Fruit fly (Drosophila melanogaster): ENCODE results near the gene Cpr67B.

Gene Cpr67B

DNA sequence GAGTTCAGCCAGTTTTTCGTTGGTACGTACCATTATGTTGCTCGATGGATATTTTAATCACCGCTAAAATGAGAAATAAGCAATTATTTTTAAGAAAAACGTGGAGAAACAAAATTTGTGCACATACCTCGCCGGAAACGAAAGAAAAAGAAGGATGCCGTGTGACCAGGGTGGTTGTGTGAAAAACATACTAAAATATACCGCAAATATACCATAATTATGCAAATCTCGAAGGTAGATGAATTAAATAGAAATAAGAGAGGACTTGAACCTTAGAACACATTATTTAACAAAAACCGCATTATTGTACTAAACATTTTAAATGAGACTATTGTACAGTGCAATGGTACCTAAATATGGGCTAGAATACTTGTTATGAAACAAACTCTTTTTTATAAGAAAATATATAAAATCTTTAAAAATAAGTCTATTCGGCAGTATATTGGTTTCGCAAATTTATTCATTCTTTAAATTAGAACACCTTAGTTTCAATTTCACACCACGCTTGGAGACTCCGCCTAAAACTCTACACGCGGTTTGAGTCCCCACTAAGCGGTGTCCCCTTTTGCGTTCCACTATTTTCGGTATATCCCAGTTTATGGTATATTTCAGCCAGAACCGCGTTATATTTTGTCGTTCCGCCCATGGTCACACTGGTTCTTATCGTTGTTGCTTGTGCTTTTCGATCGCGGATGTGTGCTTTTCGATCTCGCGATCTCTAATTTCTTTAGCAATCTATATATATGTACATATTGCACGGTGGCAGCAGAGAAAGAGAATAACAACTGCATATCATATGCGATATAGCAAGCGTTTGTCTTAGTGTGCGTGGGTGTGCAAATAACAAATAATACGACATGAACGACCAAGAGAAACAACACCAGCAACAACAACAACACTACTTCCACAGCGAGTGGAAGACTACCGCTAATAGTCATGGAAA is 25.3 kb downstream of the Cpr67B start, which contains the start of the genes RpS17 and MTF-1 (continued):
- TF ChIP-seq CG7928 (GFP tag; optimal IDR thresholded peaks at IDR 0.05), result no peak
- peak; percentile 28 for TF ChIP-seq CG13894 (tag; optimal IDR thresholded peaks at IDR 0.05)
- peak; percentile 22 for TF ChIP-seq kni (GFP tag; optimal IDR thresholded peaks at IDR 0.05)
- TF ChIP-seq sens (GFP tag), result peak; percentile 88
- TF ChIP-seq bbx (GFP tag; IDR thresholded peaks at IDR 0.05; ENCODE audit: partially characterized antibody), result no peak
- peak; percentile 57 for TF ChIP-seq Camta (GFP tag; optimal IDR thresholded peaks at IDR 0.05)
- TF ChIP-seq CG8765 (GFP tag; IDR thresholded peaks at IDR 0.05), result no peak
- TF ChIP-seq CG8290 (GFP tag; optimal IDR thresholded peaks at IDR 0.05), result peak; percentile 0
- peak in 1 of 2 experiments; percentile 53 for TF ChIP-seq CG8290 (tag; optimal IDR thresholded peaks at IDR 0.05)
- peak; percentile 63 for TF ChIP-seq Hsf (GFP tag; optimal IDR thresholded peaks at IDR 0.05)
- peak; percentile 40 for TF ChIP-seq ac (GFP tag; optimal IDR thresholded peaks at IDR 0.05)
- TF ChIP-seq CG8944 (GFP tag; optimal IDR thresholded peaks at IDR 0.05), result no peak
- peak; percentile 79 for TF ChIP-seq CG9727 (GFP tag; optimal IDR thresholded peaks at IDR 0.05)
- TF ChIP-seq CG8359 (GFP tag; optimal IDR thresholded peaks at IDR 0.05; ENCODE audit: borderline replicate concordance), result no peak
- TF ChIP-seq CG2120 (GFP tag; optimal IDR thresholded peaks at IDR 0.05), result peak; percentile 15
- peak; percentile 21 for TF ChIP-seq fd64A (GFP tag; optimal IDR thresholded peaks at IDR 0.05)
- TF ChIP-seq Opbp (GFP tag; IDR thresholded peaks at IDR 0.05; ENCODE audit: partially characterized antibody), result no peak
- TF ChIP-seq CG9215 (GFP tag; IDR thresholded peaks at IDR 0.05), result no peak
- TF ChIP-seq H2.0 (GFP tag; IDR thresholded peaks at IDR 0.05), result no peak
- peak; percentile 70 for TF ChIP-seq Rfx (GFP tag; IDR thresholded peaks at IDR 0.05)
- peak; percentile 60 for TF ChIP-seq unpg (GFP tag; optimal IDR thresholded peaks at IDR 0.05)
- no peak for TF ChIP-seq Gug (GFP tag; IDR thresholded peaks at IDR 0.05)
- no peak for TF ChIP-seq unc-4 (GFP tag; IDR thresholded peaks at IDR 0.05; ENCODE audit: partially characterized antibody)
- TF ChIP-seq schlank (tag; optimal IDR thresholded peaks at IDR 0.05), result peak; percentile 46
- peak; percentile 51 for TF ChIP-seq Vsx1 (GFP tag; optimal IDR thresholded peaks at IDR 0.05)
- TF ChIP-seq zen2 (GFP tag; IDR thresholded peaks at IDR 0.05; ENCODE audit: partially characterized antibody), result no peak
- TF ChIP-seq CG12769 (tag; optimal IDR thresholded peaks at IDR 0.05), result peak; percentile 55
- peak in 1 of 2 experiments; percentile 73 for TF ChIP-seq Eip74EF (GFP tag; optimal IDR thresholded peaks at IDR 0.05)
- peak; percentile 25 for TF ChIP-seq CG12942 (GFP tag; optimal IDR thresholded peaks at IDR 0.05)
- TF ChIP-seq CG8924 (tag; optimal IDR thresholded peaks at IDR 0.05), result peak; percentile 16
- no peak for TF ChIP-seq CG9817 (tag; optimal IDR thresholded peaks at IDR 0.05)
- peak; percentile 85 for TF ChIP-seq CG9797 (GFP tag; optimal IDR thresholded peaks at IDR 0.05)
- TF ChIP-seq CG17802 (tag; optimal IDR thresholded peaks at IDR 0.05), result no peak
- TF ChIP-seq ERR (GFP tag; optimal IDR thresholded peaks at IDR 0.05), result no peak
- TF ChIP-seq Mrtf (GFP tag; IDR thresholded peaks at IDR 0.05), result no peak
- TF ChIP-seq CG10979 (tag; optimal IDR thresholded peaks at IDR 0.05), result no peak
- peak; percentile 9 for TF ChIP-seq CG30403 (GFP tag; optimal IDR thresholded peaks at IDR 0.05)
- peak; percentile 94 for TF ChIP-seq gfzf (GFP tag; optimal IDR thresholded peaks at IDR 0.05)
- peak; percentile 22 for TF ChIP-seq CG10543 (GFP tag; optimal IDR thresholded peaks at IDR 0.05)
- peak; percentile 44 for TF ChIP-seq dmrt11E (tag; optimal IDR thresholded peaks at IDR 0.05)
- TF ChIP-seq Bgb (GFP tag; IDR thresholded peaks at IDR 0.05; ENCODE audit: partially characterized antibody), result no peak
- TF ChIP-seq Rx (GFP tag; IDR thresholded peaks at IDR 0.05), result 0 out of 2 replicates have a peak, but pooled peaks have one; percentile 22
- no peak for TF ChIP-seq C15 (GFP tag; IDR thresholded peaks at IDR 0.05)
- no peak for TF ChIP-seq prd (optimal IDR thresholded peaks at IDR 0.05)
- no peak for TF ChIP-seq prd (GFP tag; IDR thresholded peaks at IDR 0.05)
- TF ChIP-seq CG6791 (GFP tag; IDR thresholded peaks at IDR 0.05; ENCODE audit: partially characterized antibody), result no peak
- no peak for TF ChIP-seq z (GFP tag; IDR thresholded peaks at IDR 0.05)
- TF ChIP-seq CG2129 (GFP tag; IDR thresholded peaks at IDR 0.05; ENCODE audit: partially characterized antibody), result no peak
